Fruit fly (Drosophila melanogaster) whole organism, prepupa: ENCODE measurements around the gene Hel89B.

Experiments used
- Blimp-1 ChIP-seq: fragments of 200-800 bp; sonication (Bioruptor generic); optimal IDR thresholded peaks from 3 replicates; lab custom pipeline; 2017; ENCODE audit warnings: missing biosample characterization, missing genetic modification characterization, mild to moderate bottlenecking, moderate library complexity, missing genetic modification reagents
- CG10631 ChIP-seq: fragments of 200-800 bp; sonication (Bioruptor generic); optimal IDR thresholded peaks from 2 replicates; lab custom pipeline; 2016; ENCODE audit warnings: missing biosample characterization, missing genetic modification characterization
- CG11294 ChIP-seq: fragments of 200-800 bp; sonication (Bioruptor generic); IDR thresholded peaks from 2 replicates; pipeline ENCODE4 v1.3.6; 2022; ENCODE audit warnings: missing biosample characterization, missing genetic modification characterization
- CG11902 ChIP-seq: fragments of 200-800 bp; sonication (Bioruptor generic); optimal IDR thresholded peaks from 3 replicates; lab custom pipeline; 2016; ENCODE audit warnings: missing biosample characterization, missing genetic modification characterization
- CG1621 ChIP-seq: fragments of 200-800 bp; sonication (Bioruptor generic); optimal IDR thresholded peaks from 3 replicates; lab custom pipeline; 2018; ENCODE audit warnings: missing biosample characterization, mild to moderate bottlenecking, missing genetic modification characterization
- CG16779 ChIP-seq: fragments of 200-800 bp; sonication (Bioruptor generic); optimal IDR thresholded peaks from 3 replicates; lab custom pipeline; 2017; ENCODE audit warnings: missing biosample characterization, mild to moderate bottlenecking, missing genetic modification characterization
- CG3032 ChIP-seq: fragments of 200-800 bp; optimal IDR thresholded peaks from 2 replicates; lab custom pipeline; 2019; ENCODE audit warnings: missing biosample characterization, mild to moderate bottlenecking, missing genetic modification characterization, moderate library complexity
- CG31627 ChIP-seq: fragments of 200-800 bp; sonication (Bioruptor generic); optimal IDR thresholded peaks from 3 replicates; lab custom pipeline; 2016; ENCODE audit warnings: missing biosample characterization, missing genetic modification characterization
- CG32006 ChIP-seq: fragments of 200-800 bp; sonication (Bioruptor generic); optimal IDR thresholded peaks from 3 replicates; lab custom pipeline; 2017; ENCODE audit warnings: missing biosample characterization, mild to moderate bottlenecking, missing genetic modification characterization
- CG34406 ChIP-seq: fragments of 200-800 bp; sonication (Bioruptor generic); optimal IDR thresholded peaks from 3 replicates; lab custom pipeline; 2016; ENCODE audit warnings: missing biosample characterization, missing genetic modification characterization
- CG3919 ChIP-seq: fragments of 200-800 bp; sonication (Bioruptor generic); optimal IDR thresholded peaks from 3 replicates; lab custom pipeline; 2016; ENCODE audit warnings: missing biosample characterization, missing genetic modification characterization
- CG6163 ChIP-seq: fragments of 200-800 bp; sonication (Bioruptor generic); IDR thresholded peaks from 3 replicates; pipeline ENCODE4 v1.3.6; 2022; ENCODE audit warnings: missing biosample characterization, missing genetic modification characterization
- CG6276 ChIP-seq: fragments of 200-800 bp; sonication (Bioruptor generic); optimal IDR thresholded peaks from 2 replicates; lab custom pipeline; 2017; ENCODE audit warnings: missing biosample characterization, mild to moderate bottlenecking, missing genetic modification characterization
- CG6854 ChIP-seq: fragments of 200-800 bp; sonication (Bioruptor generic); optimal IDR thresholded peaks from 2 replicates; lab custom pipeline; 2017; ENCODE audit warnings: missing biosample characterization, mild to moderate bottlenecking, missing genetic modification characterization
- CG7368 ChIP-seq: fragments of 200-800 bp; sonication (Bioruptor generic); optimal IDR thresholded peaks from 3 replicates; lab custom pipeline; 2016; ENCODE audit warnings: missing biosample characterization, missing genetic modification characterization
- CG8119 ChIP-seq: fragments of 200-800 bp; sonication (Bioruptor generic); IDR thresholded peaks from 3 replicates; pipeline ENCODE4 v1.3.6; 2022; ENCODE audit warnings: missing biosample characterization, missing genetic modification characterization
- CG8319 ChIP-seq: fragments of 200-800 bp; sonication (Bioruptor generic); optimal IDR thresholded peaks from 3 replicates; lab custom pipeline; 2016; ENCODE audit warnings: missing biosample characterization, missing genetic modification characterization
- Eip78C ChIP-seq: fragments of 200-800 bp; sonication (Bioruptor generic); peaks from one replicate; lab custom pipeline; 2016; ENCODE audit warnings: missing biosample characterization, missing genetic modification characterization
- Ets21C ChIP-seq: fragments of 200-800 bp; sonication (Bioruptor generic); optimal IDR thresholded peaks from 3 replicates; lab custom pipeline; 2016; ENCODE audit warnings: missing biosample characterization, missing genetic modification characterization
- Ets96B ChIP-seq: fragments of 200-800 bp; optimal IDR thresholded peaks from 2 replicates; lab custom pipeline; 2019; ENCODE audit warnings: missing biosample characterization, mild to moderate bottlenecking, missing genetic modification characterization, moderate library complexity
- Gug ChIP-seq: fragments of 200-800 bp; sonication (Bioruptor generic); IDR thresholded peaks from 2 replicates; pipeline ENCODE4 v1.3.6; 2022; ENCODE audit warnings: missing biosample characterization, missing genetic modification characterization
- Hr39 ChIP-seq: fragments of 200-800 bp; sonication (Bioruptor generic); optimal IDR thresholded peaks from 2 replicates; lab custom pipeline; 2016; ENCODE audit warnings: missing biosample characterization, missing genetic modification characterization
- Hr4 ChIP-seq: fragments of 200-800 bp; sonication (Bioruptor generic); optimal IDR thresholded peaks from 3 replicates; lab custom pipeline; 2016; ENCODE audit warnings: missing biosample characterization, missing genetic modification characterization
- Lpt ChIP-seq: fragments of 200-800 bp; sonication (Bioruptor generic); optimal IDR thresholded peaks from 3 replicates; lab custom pipeline; 2016; ENCODE audit warnings: missing biosample characterization, missing genetic modification characterization
- Met ChIP-seq: fragments of 200-800 bp; sonication (Bioruptor generic); optimal IDR thresholded peaks from 3 replicates; lab custom pipeline; 2016; ENCODE audit warnings: missing biosample characterization, missing genetic modification characterization
- Smox ChIP-seq: fragments of 200-800 bp; sonication (Bioruptor generic); optimal IDR thresholded peaks from 3 replicates; lab custom pipeline; 2016; ENCODE audit warnings: missing biosample characterization, missing genetic modification characterization
- Sox102F ChIP-seq: fragments of 200-800 bp; sonication (Bioruptor generic); optimal IDR thresholded peaks from 2 replicates; lab custom pipeline; 2016; ENCODE audit warnings: missing biosample characterization, mild to moderate bottlenecking, missing genetic modification characterization
- achi ChIP-seq: fragments of 200-800 bp; sonication (Bioruptor generic); optimal IDR thresholded peaks from 3 replicates; lab custom pipeline; 2016; ENCODE audit warnings: missing biosample characterization, missing genetic modification characterization
- acj6 ChIP-seq: fragments of 200-800 bp; sonication (Bioruptor generic); optimal IDR thresholded peaks from 3 replicates; lab custom pipeline; 2016; ENCODE audit warnings: missing biosample characterization, missing genetic modification characterization
- cyc ChIP-seq: fragments of 200-800 bp; sonication (Bioruptor generic); optimal IDR thresholded peaks from 3 replicates; lab custom pipeline; 2016; ENCODE audit warnings: missing biosample characterization, missing genetic modification characterization
- dac ChIP-seq: fragments of 200-800 bp; sonication (Bioruptor generic); optimal IDR thresholded peaks from 2 replicates; lab custom pipeline; 2017; ENCODE audit warnings: missing biosample characterization, mild to moderate bottlenecking, missing genetic modification characterization
- dsx ChIP-seq: fragments of 200-800 bp; optimal IDR thresholded peaks from 3 replicates; lab custom pipeline; 2019; ENCODE audit warnings: missing biosample characterization, mild to moderate bottlenecking, missing genetic modification characterization, moderate library complexity; ENCODE audit not compliant: poor library complexity, severe bottlenecking
- fd85E ChIP-seq: fragments of 200-800 bp; sonication (Bioruptor generic); optimal IDR thresholded peaks from 3 replicates; lab custom pipeline; 2016; ENCODE audit warnings: missing biosample characterization, missing genetic modification characterization
- fkh ChIP-seq: fragments of 200-800 bp; sonication (Bioruptor generic); optimal IDR thresholded peaks from 3 replicates; lab custom pipeline; 2017; ENCODE audit warnings: missing biosample characterization, mild to moderate bottlenecking, missing genetic modification characterization, moderate library complexity
- lz ChIP-seq: fragments of 200-800 bp; sonication (Bioruptor generic); optimal IDR thresholded peaks from 3 replicates; lab custom pipeline; 2016; ENCODE audit warnings: missing biosample characterization, missing genetic modification characterization
- net ChIP-seq: fragments of 200-800 bp; sonication (Bioruptor generic); optimal IDR thresholded peaks from 3 replicates; lab custom pipeline; 2016; ENCODE audit warnings: missing biosample characterization, missing genetic modification characterization
- pdm3 ChIP-seq: fragments of 200-800 bp; sonication (Bioruptor generic); optimal IDR thresholded peaks from 3 replicates; lab custom pipeline; 2016; ENCODE audit warnings: missing biosample characterization, missing genetic modification characterization
- salr ChIP-seq, 2 experiments: fragments of 200-800 bp; sonication (Bioruptor generic); optimal IDR thresholded peaks; 3 replicates each; lab custom pipeline; 2016 to 2018; ENCODE audit warnings: missing biosample characterization in 2 of 2, missing genetic modification characterization in 2 of 2, mild to moderate bottlenecking in 1 of 2
- spab ChIP-seq: fragments of 200-800 bp; sonication (Bioruptor generic); optimal IDR thresholded peaks from 2 replicates; lab custom pipeline; 2017; ENCODE audit warnings: missing biosample characterization, mild to moderate bottlenecking, missing genetic modification characterization, missing genetic modification reagents
- svp ChIP-seq: fragments of 200-800 bp; sonication (Bioruptor generic); peaks from one replicate; lab custom pipeline; 2016; ENCODE audit warnings: missing biosample characterization, missing genetic modification characterization
- topi ChIP-seq: fragments of 200-800 bp; sonication (Bioruptor generic); optimal IDR thresholded peaks from 3 replicates; lab custom pipeline; 2016; ENCODE audit warnings: missing biosample characterization, missing genetic modification characterization
- vri ChIP-seq: fragments of 200-800 bp; sonication (Bioruptor generic); optimal IDR thresholded peaks from 3 replicates; lab custom pipeline; 2016; ENCODE audit warnings: missing biosample characterization, mild to moderate bottlenecking, missing genetic modification characterization

The Hel89B gene

dm6 chr3R:16013580-16013979 is 40.5 kb downstream of the Hel89B start:
- no peak for TF ChIP-seq Hr39 (GFP tag; lab: Kevin White, UChicago)
- TF ChIP-seq CG7368, result no peak
- no peak for TF ChIP-seq CG3032 (tag; lab: Kevin White, UChicago)
- no peak for TF ChIP-seq dac (GFP tag; lab: Kevin White, UChicago)
- TF ChIP-seq Gug (GFP tag; lab: Robert Waterston, UW), result no peak
- TF ChIP-seq fd85E, result no peak
- no peak for TF ChIP-seq Blimp-1 (GFP tag; lab: Kevin White, UChicago)
- TF ChIP-seq CG11902 (GFP tag; lab: Kevin White, UChicago), result no peak
- TF ChIP-seq Hr4 (GFP tag; lab: Kevin White, UChicago), result no peak
- no peak for TF ChIP-seq topi (GFP tag; lab: Kevin White, UChicago)
- no peak for TF ChIP-seq Ets96B (tag; lab: Kevin White, UChicago)
- TF ChIP-seq salr (GFP tag; optimal IDR thresholded peaks at IDR 0.05; lab: Kevin White, UChicago), result no peak

- no peak for TF ChIP-seq CG10631 (GFP tag; lab: Kevin White, UChicago)
- TF ChIP-seq vri (GFP tag; lab: Kevin White, UChicago), result peak; percentile 0
- TF ChIP-seq fkh (GFP tag; lab: Kevin White, UChicago), result peak; percentile 29
Observed at dm6 chr3R:16014573-16014972, 41.5 kb downstream of the Hel89B start.

- TF ChIP-seq CG31627 (GFP tag; lab: Kevin White, UChicago) (no peak), svp (peak; percentile 39)
Observed at dm6 chr3R:16022005-16022404, 48.9 kb downstream of the Hel89B start.

- no peak for TF ChIP-seq CG6276 (GFP tag; lab: Kevin White, UChicago)
- peak; percentile 11 for TF ChIP-seq lz (GFP tag; lab: Kevin White, UChicago)
- TF ChIP-seq CG3919 (GFP tag; lab: Kevin White, UChicago), result no peak
- TF ChIP-seq Eip78C (GFP tag; lab: Kevin White, UChicago), result peak; percentile 63
- TF ChIP-seq acj6, result peak; percentile 9
- TF ChIP-seq CG32006 (GFP tag; lab: Kevin White, UChicago), result no peak
- TF ChIP-seq CG16779 (tag; lab: Kevin White, UChicago), result no peak
- no peak for TF ChIP-seq CG1621
- TF ChIP-seq svp, result peak; percentile 63
- no peak for TF ChIP-seq CG10631 (GFP tag; lab: Kevin White, UChicago)
- peak; percentile 1 for TF ChIP-seq Met (GFP tag; lab: Kevin White, UChicago)
- TF ChIP-seq Sox102F (GFP tag; lab: Kevin White, UChicago), result no peak
- no peak for TF ChIP-seq fkh (GFP tag; lab: Kevin White, UChicago)
Observed at dm6 chr3R:16023627-16024026, 50.5 kb downstream of the Hel89B start.

dm6 chr3R:16024110-16024509 is 51.0 kb downstream of the Hel89B start:
- TF ChIP-seq achi (GFP tag; lab: Kevin White, UChicago) (no peak), Smox (GFP tag; lab: Kevin White, UChicago) (no peak), CG16779 (tag; lab: Kevin White, UChicago) (no peak), CG8119 (GFP tag; lab: Robert Waterston, UW) (no peak), pdm3 (GFP tag; lab: Kevin White, UChicago) (no peak)

dm6 chr3R:16025587-16026223 is 52.6 kb downstream of the Hel89B start, which contains the start of gene pnr:
TSS of gene pnr (plus strand) at chr3R:16026079.
- TF ChIP-seq CG34406 (GFP tag; lab: Kevin White, UChicago), result peak; percentile 7
- TF ChIP-seq CG11294 (GFP tag; lab: Robert Waterston, UW), result no peak
- TF ChIP-seq fkh (GFP tag; lab: Kevin White, UChicago), result peak; percentile 94
- TF ChIP-seq CG8319 (GFP tag; lab: Kevin White, UChicago), result no peak
- TF ChIP-seq Lpt (GFP tag; lab: Kevin White, UChicago), result no peak
- TF ChIP-seq Ets21C (GFP tag; lab: Kevin White, UChicago), result no peak
- TF ChIP-seq CG6854 (GFP tag; lab: Kevin White, UChicago), result no peak
- peak; percentile 27 for TF ChIP-seq dsx (GFP tag; lab: Kevin White, UChicago)
- TF ChIP-seq CG3032 (tag; lab: Kevin White, UChicago), result no peak
- TF ChIP-seq salr (GFP tag; optimal IDR thresholded peaks at IDR 0.05; lab: Kevin White, UChicago), result no peak
- TF ChIP-seq Eip78C (GFP tag; lab: Kevin White, UChicago), result peak; percentile 78
- TF ChIP-seq vri (GFP tag; lab: Kevin White, UChicago), result peak; percentile 54
- peak; percentile 68; the same call in 2 of the 3 replicates for TF ChIP-seq CG6163 (GFP tag; lab: Robert Waterston, UW)
- TF ChIP-seq cyc (GFP tag; lab: Kevin White, UChicago), result no peak
- no peak for TF ChIP-seq svp
- peak; percentile 13 for TF ChIP-seq net (GFP tag; lab: Kevin White, UChicago)
- TF ChIP-seq spab, result no peak
- no peak for TF ChIP-seq CG11902 (GFP tag; lab: Kevin White, UChicago)
- TF ChIP-seq Ets96B (tag; lab: Kevin White, UChicago), result no peak
